Fruit fly (Drosophila melanogaster) whole organism, embryonic: Measurements from ENCODE around the gene topi.

Source experiments
- ATbp ChIP-seq: fragments of 200-800 bp; sonication (Bioruptor generic); optimal IDR thresholded peaks from 2 replicates; lab custom pipeline; 2017; ENCODE audit warnings: missing biosample characterization, mild to moderate bottlenecking, missing genetic modification characterization, missing genetic modification reagents
- Antp ChIP-seq: fragments of 200-800 bp; sonication (Bioruptor generic); optimal IDR thresholded peaks from 3 replicates; lab custom pipeline; 2016; ENCODE audit warnings: missing biosample characterization, missing genetic modification characterization
- Atf-2 ChIP-seq: fragments of 200-800 bp; sonication (Bioruptor generic); optimal IDR thresholded peaks from 2 replicates; lab custom pipeline; 2016; ENCODE audit warnings: missing biosample characterization, missing genetic modification characterization
- Awh ChIP-seq: fragments of 200-800 bp; sonication (Bioruptor generic); IDR thresholded peaks from 2 replicates; pipeline ENCODE4, ENCODE4 v1.3.6; 2022; ENCODE audit warnings: missing biosample characterization, missing genetic modification characterization
- CG10274 ChIP-seq: fragments of 200-800 bp; sonication (Bioruptor generic); optimal IDR thresholded peaks from 3 replicates; lab custom pipeline; 2017; ENCODE audit warnings: missing biosample characterization, mild to moderate bottlenecking, missing genetic modification characterization
- CG13775 ChIP-seq: fragments of 200-800 bp; sonication (Bioruptor generic); optimal IDR thresholded peaks from 3 replicates; lab custom pipeline; 2017; ENCODE audit warnings: missing biosample characterization, mild to moderate bottlenecking, missing genetic modification characterization
- CG14441 ChIP-seq: fragments of 200-800 bp; sonication (Bioruptor generic); IDR thresholded peaks from 2 replicates; pipeline ENCODE4 v1.3.6; 2022; ENCODE audit warnings: missing biosample characterization, missing genetic modification characterization
- CG15011 ChIP-seq: fragments of 200-800 bp; sonication (Bioruptor generic); optimal IDR thresholded peaks from 3 replicates; lab custom pipeline; 2018; ENCODE audit warnings: missing biosample characterization, mild to moderate bottlenecking, missing genetic modification characterization
- CG15601 ChIP-seq: fragments of 200-800 bp; sonication (Bioruptor generic); optimal IDR thresholded peaks from 3 replicates; lab custom pipeline; 2019; ENCODE audit warnings: missing biosample characterization, mild to moderate bottlenecking, missing genetic modification characterization, moderate library complexity
- CG1602 ChIP-seq: fragments of 200-800 bp; sonication (Bioruptor generic); optimal IDR thresholded peaks from 3 replicates; lab custom pipeline; 2016; ENCODE audit warnings: missing biosample characterization, missing genetic modification characterization
- CG1603 ChIP-seq: fragments of 200-800 bp; sonication (Bioruptor generic); optimal IDR thresholded peaks from 2 replicates; lab custom pipeline; 2019; ENCODE audit warnings: missing biosample characterization, mild to moderate bottlenecking, missing genetic modification characterization, moderate library complexity
- CG17568 ChIP-seq: fragments of 200-800 bp; sonication (Bioruptor generic); optimal IDR thresholded peaks from 2 replicates; lab custom pipeline; 2018; ENCODE audit warnings: missing biosample characterization, mild to moderate bottlenecking, missing genetic modification characterization, moderate library complexity
- CG2116 ChIP-seq: fragments of 200-800 bp; sonication (Bioruptor generic); optimal IDR thresholded peaks from 3 replicates; lab custom pipeline; 2018; ENCODE audit warnings: missing biosample characterization, mild to moderate bottlenecking, missing genetic modification characterization
- CG2120 ChIP-seq: fragments of 200-800 bp; sonication (Bioruptor generic); optimal IDR thresholded peaks from 3 replicates; lab custom pipeline; 2016; ENCODE audit warnings: missing biosample characterization, missing genetic modification characterization
- CG2129 ChIP-seq: fragments of 200-800 bp; sonication (Bioruptor generic); IDR thresholded peaks from 2 replicates; pipeline ENCODE4 v1.3.6; 2022; ENCODE audit warnings: missing biosample characterization, missing genetic modification characterization; ENCODE audit not compliant: partially characterized antibody
- CG33213 ChIP-seq: fragments of 200-800 bp; sonication (Bioruptor generic); optimal IDR thresholded peaks from 3 replicates; lab custom pipeline; 2016; ENCODE audit warnings: missing biosample characterization, missing genetic modification characterization
- CG3995 ChIP-seq: fragments of 200-800 bp; sonication (Bioruptor generic); optimal IDR thresholded peaks from 3 replicates; lab custom pipeline; 2016; ENCODE audit warnings: missing biosample characterization, missing genetic modification characterization
- CG42726 ChIP-seq: fragments of 200-800 bp; sonication (Bioruptor generic); IDR thresholded peaks from 2 replicates; pipeline ENCODE4 v1.3.6; 2022; ENCODE audit warnings: missing biosample characterization, missing genetic modification characterization; ENCODE audit not compliant: partially characterized antibody
- CG4404 ChIP-seq: fragments of 200-800 bp; sonication (Bioruptor generic); IDR thresholded peaks from 2 replicates; pipeline ENCODE4 v1.3.6; 2022; ENCODE audit warnings: missing biosample characterization, missing genetic modification characterization
- CG4707 ChIP-seq: fragments of 200-800 bp; sonication (Bioruptor generic); optimal IDR thresholded peaks from 2 replicates; lab custom pipeline; 2018; ENCODE audit warnings: missing biosample characterization, mild to moderate bottlenecking, missing genetic modification characterization, moderate library complexity
- CG8281 ChIP-seq: fragments of 200-800 bp; sonication (Bioruptor generic); optimal IDR thresholded peaks from 2 replicates; lab custom pipeline; 2018; ENCODE audit warnings: missing biosample characterization, mild to moderate bottlenecking, missing genetic modification characterization, moderate library complexity
- HmgZ ChIP-seq: fragments of 200-800 bp; sonication (Bioruptor generic); optimal IDR thresholded peaks from 2 replicates; lab custom pipeline; 2018; ENCODE audit warnings: missing biosample characterization, mild to moderate bottlenecking, missing genetic modification characterization
- Lim3 ChIP-seq: fragments of 200-800 bp; sonication (Bioruptor generic); IDR thresholded peaks from 2 replicates; pipeline ENCODE4 v1.3.6; 2022; ENCODE audit warnings: missing biosample characterization, missing genetic modification characterization
- Mad ChIP-seq: fragments of 200-800 bp; sonication (Bioruptor generic); optimal IDR thresholded peaks from 2 replicates; lab custom pipeline; 2016; ENCODE audit warnings: missing biosample characterization, missing genetic modification characterization
- Med ChIP-seq: fragments of 200-800 bp; sonication (Bioruptor generic); peaks from one replicate; lab custom pipeline; 2016; ENCODE audit warnings: missing biosample characterization, missing genetic modification characterization, mild to moderate bottlenecking, inconsistent platforms, moderate library complexity
- Mrtf ChIP-seq: fragments of 200-800 bp; sonication (Bioruptor generic); IDR thresholded peaks from 3 replicates; pipeline ENCODE4 v1.3.6; 2022; ENCODE audit warnings: missing biosample characterization, missing genetic modification characterization
- NC2β ChIP-seq: fragments of 200-800 bp; sonication (Bioruptor generic); optimal IDR thresholded peaks from 2 replicates; lab custom pipeline; 2016; ENCODE audit warnings: missing biosample characterization, missing genetic modification characterization
- Oli ChIP-seq: fragments of 200-800 bp; sonication (Bioruptor generic); optimal IDR thresholded peaks from 2 replicates; lab custom pipeline; 2018; ENCODE audit warnings: missing biosample characterization, mild to moderate bottlenecking, missing genetic modification characterization, moderate library complexity
- Sox100B ChIP-seq: fragments of 200-800 bp; sonication (Bioruptor generic); optimal IDR thresholded peaks from 3 replicates; lab custom pipeline; 2018; ENCODE audit warnings: missing biosample characterization, mild to moderate bottlenecking, missing genetic modification characterization
- Sox102F ChIP-seq: fragments of 200-800 bp; sonication (Bioruptor generic); optimal IDR thresholded peaks from 2 replicates; lab custom pipeline; 2018; ENCODE audit warnings: missing biosample characterization, mild to moderate bottlenecking, missing genetic modification characterization, moderate library complexity
- Sry-δ ChIP-seq: fragments of 200-800 bp; sonication (Bioruptor generic); optimal IDR thresholded peaks from 2 replicates; lab custom pipeline; 2016; ENCODE audit warnings: missing biosample characterization, missing genetic modification characterization
- bcd ChIP-seq: fragments of 200-800 bp; sonication (Bioruptor generic); optimal IDR thresholded peaks from 2 replicates; lab custom pipeline; 2017; ENCODE audit warnings: missing biosample characterization, mild to moderate bottlenecking, missing genetic modification characterization
- chinmo ChIP-seq: fragments of 200-800 bp; sonication (Bioruptor generic); IDR thresholded peaks from 4 replicates; pipeline ENCODE4 v1.3.6; 2022; ENCODE audit warnings: missing biosample characterization, missing genetic modification characterization; ENCODE audit not compliant: partially characterized antibody
- corto ChIP-seq: fragments of 200-800 bp; sonication (Bioruptor generic); optimal IDR thresholded peaks from 2 replicates; lab custom pipeline; 2016; ENCODE audit warnings: missing biosample characterization, mild to moderate bottlenecking, missing genetic modification characterization, moderate library complexity
- crol ChIP-seq: fragments of 200-800 bp; sonication (Bioruptor generic); IDR thresholded peaks from 2 replicates; pipeline ENCODE4 v1.3.6; 2022; ENCODE audit warnings: missing biosample characterization, missing genetic modification characterization
- dati ChIP-seq: fragments of 200-800 bp; sonication (Bioruptor generic); IDR thresholded peaks from 2 replicates; pipeline ENCODE4 v1.3.6; 2022; ENCODE audit warnings: missing biosample characterization, missing genetic modification characterization
- emc ChIP-seq: fragments of 200-800 bp; sonication (Bioruptor generic); optimal IDR thresholded peaks from 2 replicates; lab custom pipeline; 2016; ENCODE audit warnings: missing biosample characterization, missing genetic modification characterization
- ewg ChIP-seq: fragments of 200-800 bp; sonication (Bioruptor generic); optimal IDR thresholded peaks from 3 replicates; lab custom pipeline; 2017; ENCODE audit warnings: mild to moderate bottlenecking, missing biosample characterization, missing genetic modification reagents, missing genetic modification characterization
- fd96Cb ChIP-seq: fragments of 200-800 bp; sonication (Bioruptor generic); optimal IDR thresholded peaks from 2 replicates; lab custom pipeline; 2018; ENCODE audit warnings: missing biosample characterization, mild to moderate bottlenecking, missing genetic modification characterization, moderate library complexity
- ind ChIP-seq: fragments of 200-800 bp; sonication (Bioruptor generic); optimal IDR thresholded peaks from 3 replicates; lab custom pipeline; 2016; ENCODE audit warnings: missing biosample characterization, missing genetic modification characterization
- lmd ChIP-seq: fragments of 200-800 bp; sonication (Bioruptor generic); IDR thresholded peaks from 2 replicates; pipeline ENCODE4 v1.3.6; 2022; ENCODE audit warnings: missing biosample characterization, missing genetic modification characterization
- lov ChIP-seq, 2 experiments: fragments of 200-800 bp in 1 of 2; fragments of >200 bp in 1 of 2; sonication (Bioruptor generic) in 1 of 2; IDR thresholded peaks in 1 of 2; optimal IDR thresholded peaks in 1 of 2; 2 replicates in 1 of 2; 3 replicates in 1 of 2; pipeline versions ENCODE4 v1.3.6 to Lab custom; 2017 to 2022; ENCODE audit warnings: missing biosample characterization in 1 of 2, missing genetic modification characterization in 1 of 2
- nom ChIP-seq: fragments of 200-800 bp; sonication (Bioruptor generic); optimal IDR thresholded peaks from 2 replicates; lab custom pipeline; 2017; ENCODE audit warnings: missing biosample characterization, missing genetic modification characterization, mild to moderate bottlenecking, moderate library complexity, missing genetic modification reagents
- salm ChIP-seq: fragments of 200-800 bp; sonication (Bioruptor generic); optimal IDR thresholded peaks from 2 replicates; lab custom pipeline; 2018; ENCODE audit warnings: missing biosample characterization, mild to moderate bottlenecking, missing genetic modification characterization
- shn ChIP-seq: fragments of 200-800 bp; sonication (Bioruptor generic); optimal IDR thresholded peaks from 3 replicates; lab custom pipeline; 2016; ENCODE audit warnings: missing biosample characterization, missing genetic modification characterization
- stc ChIP-seq: fragments of 200-800 bp; sonication (Bioruptor generic); IDR thresholded peaks from 2 replicates; pipeline ENCODE4 v1.3.6; 2022; ENCODE audit warnings: missing biosample characterization, missing genetic modification characterization
- tap ChIP-seq: fragments of 200-800 bp; optimal IDR thresholded peaks from 3 replicates; lab custom pipeline; 2019; ENCODE audit warnings: missing biosample characterization, mild to moderate bottlenecking, missing genetic modification characterization, moderate library complexity
- trh ChIP-seq: fragments of 200-800 bp; sonication (Bioruptor generic); optimal IDR thresholded peaks from 2 replicates; lab custom pipeline; 2016; ENCODE audit warnings: missing biosample characterization, missing genetic modification characterization
- vfl ChIP-seq: fragments of 200-800 bp; sonication (Bioruptor generic); optimal IDR thresholded peaks from 2 replicates; lab custom pipeline; 2016; ENCODE audit warnings: missing biosample characterization, missing genetic modification characterization
- zen2 ChIP-seq: fragments of 200-800 bp; sonication (Bioruptor generic); IDR thresholded peaks from 3 replicates; pipeline ENCODE4 v1.3.6; 2022; ENCODE audit warnings: missing biosample characterization, missing genetic modification characterization; ENCODE audit not compliant: partially characterized antibody

The topi gene

DNA sequence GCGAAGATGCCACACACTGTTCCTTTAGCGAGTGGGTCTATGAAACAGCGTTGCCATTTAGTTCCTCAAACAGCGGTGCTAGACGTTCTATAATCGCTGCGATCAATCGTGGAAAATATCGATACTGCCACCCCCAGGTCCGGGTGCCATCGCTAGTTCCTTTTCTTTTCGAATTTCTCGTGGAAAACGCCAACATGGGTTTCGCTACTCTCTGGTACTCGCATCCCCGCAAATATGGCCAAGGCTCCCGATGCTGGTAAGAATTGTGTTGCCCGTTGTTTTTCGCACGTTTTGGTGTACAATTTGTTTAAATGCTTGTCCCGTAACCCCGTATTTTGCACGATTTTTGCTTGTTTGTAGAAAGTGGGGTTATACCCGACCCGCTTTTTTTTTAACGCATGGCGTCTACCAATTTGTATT, 3.0 kb downstream of the topi start, which contains the start of gene RpS29 (continued):
- TF ChIP-seq Sox100B (GFP tag; lab: Kevin White, UChicago) (no peak), HmgZ (tag; lab: Kevin White, UChicago) (peak; percentile 95), lmd (GFP tag; lab: Robert Waterston, UW) (peak; percentile 71; the same call in 1 of the 2 replicates), CG13775 (peak; percentile 77), Mad (GFP tag; lab: Kevin White, UChicago) (peak; percentile 85), tap (peak; percentile 38), salm (tag; lab: Kevin White, UChicago) (peak; percentile 64), fd96Cb (tag; lab: Kevin White, UChicago) (peak; percentile 8), Oli (tag; lab: Kevin White, UChicago) (peak; percentile 12), CG33213 (peak; percentile 94), Mrtf (GFP tag; lab: Robert Waterston, UW) (peak; percentile 71), NC2β (GFP tag; lab: Kevin White, UChicago) (peak; percentile 96), CG2129 (GFP tag; lab: Robert Waterston, UW) (peak; percentile 84), zen2 (GFP tag; lab: Robert Waterston, UW) (peak; percentile 93), dati (GFP tag; lab: Robert Waterston, UW) (no peak), nom (GFP tag; lab: Kevin White, UChicago) (peak; percentile 78), lov (optimal IDR thresholded peaks at IDR 0.05; lab: Kevin White, UChicago) (no peak), lov (GFP tag; IDR thresholded peaks at IDR 0.05; lab: Robert Waterston, UW) (peak; percentile 62; the same call in 1 of the 3 replicates), CG17568 (GFP tag; lab: Kevin White, UChicago) (no peak), stc (GFP tag; lab: Robert Waterston, UW) (peak; percentile 71), Awh (no peak), Atf-2 (GFP tag; lab: Kevin White, UChicago) (peak; percentile 30), corto (no peak), CG14441 (GFP tag; lab: Robert Waterston, UW) (peak; percentile 77), chinmo (GFP tag; lab: Robert Waterston, UW) (peak; percentile 92), ind (GFP tag; lab: Kevin White, UChicago) (peak; percentile 83), Sry-δ (GFP tag; lab: Kevin White, UChicago) (peak; percentile 100), CG15601 (tag; lab: Kevin White, UChicago) (peak; percentile 81), vfl (GFP tag; lab: Kevin White, UChicago) (peak; percentile 79), ATbp (GFP tag; lab: Kevin White, UChicago) (peak; percentile 10), CG1603 (peak; percentile 97), CG2120 (GFP tag; lab: Kevin White, UChicago) (peak; percentile 90), shn (GFP tag; lab: Kevin White, UChicago) (peak; percentile 88), bcd (GFP tag; lab: Kevin White, UChicago) (peak; percentile 85), CG2116 (GFP tag; lab: Kevin White, UChicago) (peak; percentile 98), CG15011 (GFP tag; lab: Kevin White, UChicago) (peak; percentile 49), ewg (GFP tag; lab: Kevin White, UChicago) (peak; percentile 57), CG8281 (tag; lab: Kevin White, UChicago) (peak; percentile 8), trh (GFP tag; lab: Kevin White, UChicago) (peak; percentile 53), CG4404 (peak; percentile 46; the same call in 1 of the 2 replicates), emc (GFP tag; lab: Kevin White, UChicago) (peak; percentile 83), crol (GFP tag; lab: Robert Waterston, UW) (no peak), CG3995 (GFP tag; lab: Kevin White, UChicago) (peak; percentile 74), Antp (GFP tag; lab: Kevin White, UChicago) (peak; percentile 91), Lim3 (GFP tag; lab: Robert Waterston, UW) (peak; percentile 46; the same call in 1 of the 2 replicates), Sox102F (GFP tag; lab: Kevin White, UChicago) (peak; percentile 14), Med (GFP tag; lab: Kevin White, UChicago) (peak; percentile 99), CG4707 (no peak), CG1602 (peak; percentile 64), CG10274 (GFP tag; lab: Kevin White, UChicago) (peak; percentile 47), CG42726 (GFP tag; lab: Robert Waterston, UW) (peak; percentile 98)
